Worm (Caenorhabditis elegans): ENCODE data around the gene gst-19.

DNA sequence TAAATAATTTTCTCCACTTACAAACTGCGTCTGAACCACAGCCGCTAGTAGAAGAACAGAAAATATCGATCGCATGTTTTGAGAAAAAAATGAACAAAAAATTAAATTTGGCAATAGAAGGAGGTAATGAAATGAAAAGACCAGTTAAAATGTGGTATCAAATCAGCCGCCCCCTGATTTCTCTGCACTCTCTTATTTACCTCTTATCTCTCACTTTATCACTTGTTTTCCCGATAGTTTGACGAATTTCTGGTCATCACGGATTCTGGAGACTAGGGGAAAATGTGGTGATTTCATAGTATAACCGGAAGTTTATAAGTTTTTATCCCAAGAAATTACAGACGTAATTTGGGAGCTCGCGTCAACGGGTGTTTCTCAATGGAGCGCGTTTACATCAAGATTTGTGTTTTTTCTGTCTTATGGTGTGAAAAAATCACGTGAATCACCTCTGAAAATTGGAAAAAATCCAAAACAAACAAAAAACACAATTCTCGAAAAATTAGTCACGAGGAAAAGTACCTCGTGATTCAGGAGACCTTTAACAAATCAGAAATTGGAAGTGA, 33.2 kb downstream of the gst-19 start, which contains the start of gene clec-146:
- TF ChIP-seq nhr-77 (tag; optimal IDR thresholded peaks at IDR 0.05) (no peak), aly-2 (tag; optimal IDR thresholded peaks at IDR 0.05) (no peak), zip-11 (GFP tag; IDR thresholded peaks at IDR 0.05) (no peak), unc-130 (GFP tag; optimal IDR thresholded peaks at IDR 0.05) (no peak), ZK337.2 (GFP tag; IDR thresholded peaks at IDR 0.05) (no peak), nhr-10 (tag; optimal IDR thresholded peaks at IDR 0.05) (no peak), ztf-11 (tag; optimal IDR thresholded peaks at IDR 0.05) (no peak), ama-1 (optimal IDR thresholded peaks at IDR 0.05) (no peak), snpc-4 (tag; optimal IDR thresholded peaks at IDR 0.05) (no peak), tag-97 (GFP tag; IDR thresholded peaks at IDR 0.05) (no peak), nhr-48 (tag; optimal IDR thresholded peaks at IDR 0.05) (no peak), nhr-11 (tag; optimal IDR thresholded peaks at IDR 0.05) (no peak), unc-62 (GFP tag; optimal IDR thresholded peaks at IDR 0.05 in 1 of 2) (no peak), unc-62 (tag; optimal IDR thresholded peaks at IDR 0.05) (no peak), lin-13 (GFP tag; optimal IDR thresholded peaks at IDR 0.05) (no peak)
